Fruit fly (Drosophila melanogaster) S2 (cell line): ENCODE results near the gene cpb.

ENCODE experiments used
- CG8478 ChIP-seq: fragments of >200 bp; optimal IDR thresholded peaks from 2 replicates; lab custom pipeline; 2018
- CTCF ChIP-seq, 2 experiments: fragments of >200 bp; optimal IDR thresholded peaks; 2 replicates each; lab custom pipeline; 2018

Gene cpb

DNA sequence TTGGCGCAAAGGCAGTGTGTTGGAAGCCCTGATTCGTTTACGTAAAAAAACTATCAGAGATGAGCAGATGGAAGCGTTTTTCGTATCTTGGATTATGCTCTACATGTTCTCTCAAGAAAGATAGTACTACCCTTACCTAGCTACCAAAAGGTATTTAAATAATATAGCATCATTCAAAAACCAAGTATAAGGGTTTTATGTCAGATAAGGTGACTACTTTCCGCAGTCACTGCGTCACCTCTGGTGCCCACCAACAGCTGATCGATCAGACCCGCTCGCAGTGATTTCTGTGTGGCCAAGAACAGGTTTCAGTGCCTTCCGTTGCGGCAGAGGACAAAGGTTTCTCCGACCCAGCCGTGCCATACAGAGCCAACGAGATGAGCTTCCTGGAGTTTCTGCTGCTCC is 24.9 kb downstream of the cpb start, which contains the start of the genes Eno and CG31937:
Gene Eno, minus strand, starts transcription at position 30 of the 405 bp plus-strand sequence.
Gene CG31937, plus strand, starts transcription at position 281 of the 405 bp plus-strand sequence.
- no peak for TF ChIP-seq CG8478 (lab: Kevin White, UChicago)
- no peak for TF ChIP-seq CTCF (optimal IDR thresholded peaks at IDR 0.05; lab: Kevin White, UChicago)

DNA sequence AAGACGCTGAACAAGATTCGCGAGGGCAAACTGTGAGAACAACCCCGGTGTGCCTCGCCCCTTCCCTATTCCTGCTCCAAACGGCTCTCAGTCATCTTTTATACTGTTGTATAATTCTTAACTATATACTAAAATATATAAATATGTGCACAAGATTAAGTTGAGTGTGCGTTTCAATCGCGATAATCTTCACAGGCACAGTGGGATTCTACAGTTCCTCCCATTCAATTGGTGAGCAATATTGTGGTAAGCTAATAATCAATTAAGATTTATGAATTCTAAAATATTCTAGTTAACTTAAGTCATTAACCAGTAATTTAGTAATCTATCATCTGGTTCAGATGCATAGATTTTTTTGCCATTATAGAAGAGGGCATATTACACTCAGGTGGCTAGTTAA is 26.2 kb downstream of the cpb start:
- TF ChIP-seq CTCF (optimal IDR thresholded peaks at IDR 0.05; lab: Kevin White, UChicago) (no peak), CG8478 (lab: Kevin White, UChicago) (no peak)

DNA sequence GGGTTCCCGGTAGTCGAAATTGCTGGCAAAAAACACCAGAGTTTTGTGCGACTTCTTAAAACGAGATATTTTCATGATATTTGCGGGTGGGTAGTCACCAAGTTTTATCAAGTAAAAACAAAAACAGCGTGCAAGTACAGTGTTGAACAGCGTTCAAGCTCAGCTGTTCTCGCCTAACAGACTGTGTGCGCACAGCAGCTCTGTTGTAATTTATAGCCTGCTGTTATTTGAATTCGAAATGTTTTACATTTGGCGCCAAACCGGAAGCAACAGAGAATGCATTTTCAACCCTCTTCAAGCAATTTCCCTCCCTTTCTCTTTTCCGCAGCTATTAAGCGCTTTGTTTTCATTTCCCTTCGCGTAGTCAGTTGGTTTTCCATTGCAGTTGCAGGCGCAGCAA is 27.5 kb downstream of the cpb start, which contains the start of the genes CG17652 and CG17646:
Gene CG17652, minus strand, starts transcription at position 168 of the 400 bp plus-strand sequence.
Gene CG17646, plus strand, starts transcription at position 336 of the 400 bp plus-strand sequence.
- TF ChIP-seq CG8478 (lab: Kevin White, UChicago), result no peak
- TF ChIP-seq CTCF (optimal IDR thresholded peaks at IDR 0.05; lab: Kevin White, UChicago), result no peak

DNA sequence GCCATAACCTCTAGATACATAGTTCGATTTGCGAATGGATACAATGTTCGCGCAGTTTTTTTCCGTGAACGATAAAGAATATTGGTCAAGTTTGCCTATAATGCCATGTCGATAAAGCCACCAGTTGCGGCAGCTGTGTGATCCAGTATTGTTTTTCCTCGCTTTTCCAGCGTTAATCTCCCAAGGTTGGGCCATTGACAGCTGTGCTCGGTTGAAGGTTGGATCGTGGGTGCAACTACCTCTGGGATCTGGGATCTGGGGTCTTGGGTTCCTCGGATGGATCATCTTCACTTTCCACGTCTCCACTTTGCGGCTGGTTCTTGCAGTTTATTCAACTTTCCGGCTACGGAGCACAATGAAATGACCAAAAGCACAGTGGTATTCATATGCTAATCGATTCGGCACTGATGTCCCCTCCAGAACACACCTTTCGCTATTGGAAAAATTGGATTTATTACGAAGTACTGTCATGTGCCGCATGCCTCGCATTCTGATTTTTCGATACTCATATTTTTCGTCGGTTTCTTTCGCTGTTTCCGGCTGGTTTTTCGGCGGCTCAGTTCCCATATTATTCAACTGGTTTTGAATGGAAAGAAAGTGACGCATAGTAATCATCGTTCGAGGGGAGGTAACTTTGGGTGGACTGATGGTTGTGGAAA is 28.6 kb downstream of the cpb start:
- TF ChIP-seq CTCF (optimal IDR thresholded peaks at IDR 0.05; lab: Kevin White, UChicago) (no peak), CG8478 (lab: Kevin White, UChicago) (no peak)

DNA sequence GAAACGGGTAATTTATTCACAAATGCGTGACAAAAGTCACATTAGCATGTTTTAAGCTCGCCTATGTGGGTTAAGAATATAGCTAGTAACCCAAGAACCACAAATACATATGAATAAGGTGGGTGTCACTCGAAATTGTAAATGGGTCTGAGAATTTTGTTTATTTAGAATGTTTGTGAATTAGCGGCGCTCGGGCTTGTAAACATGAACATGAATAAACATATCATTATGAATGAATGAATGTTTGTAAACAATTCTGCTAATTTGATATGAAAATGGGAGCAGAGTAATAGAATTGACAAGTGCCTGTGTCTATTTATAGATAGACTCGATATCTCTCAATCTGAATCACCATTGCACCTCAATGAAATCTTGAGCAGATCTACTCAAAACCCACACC is 30.4 kb downstream of the cpb start:
- no peak for TF ChIP-seq CG8478 (lab: Kevin White, UChicago)
- TF ChIP-seq CTCF (optimal IDR thresholded peaks at IDR 0.05; lab: Kevin White, UChicago), result no peak

DNA sequence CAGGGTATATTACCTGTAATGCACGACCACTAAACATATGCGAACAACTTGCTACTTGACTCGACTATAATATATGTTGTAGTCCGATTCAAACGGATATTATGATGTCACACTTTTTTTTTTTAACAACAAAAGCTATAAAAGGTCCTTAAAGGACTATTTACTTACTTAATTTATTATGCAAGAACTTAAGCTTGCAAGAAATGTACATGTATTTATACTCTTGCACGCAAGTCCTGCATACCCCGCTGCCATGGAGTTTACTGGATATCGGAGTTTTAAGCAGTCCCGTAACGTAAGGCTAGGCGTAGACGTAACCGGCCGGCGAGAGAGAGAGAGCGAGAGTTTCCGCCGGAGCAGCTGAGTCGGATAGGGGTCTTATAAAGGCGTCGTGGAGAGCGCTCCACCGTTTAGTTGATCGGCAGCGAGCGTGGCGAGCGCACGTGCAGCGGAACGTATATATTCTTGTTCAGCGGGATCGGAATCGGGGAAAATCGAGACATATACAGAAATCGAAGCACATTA is 32.4 kb downstream of the cpb start:
- TF ChIP-seq CG8478 (lab: Kevin White, UChicago) (no peak), CTCF (optimal IDR thresholded peaks at IDR 0.05; lab: Kevin White, UChicago) (no peak)

DNA sequence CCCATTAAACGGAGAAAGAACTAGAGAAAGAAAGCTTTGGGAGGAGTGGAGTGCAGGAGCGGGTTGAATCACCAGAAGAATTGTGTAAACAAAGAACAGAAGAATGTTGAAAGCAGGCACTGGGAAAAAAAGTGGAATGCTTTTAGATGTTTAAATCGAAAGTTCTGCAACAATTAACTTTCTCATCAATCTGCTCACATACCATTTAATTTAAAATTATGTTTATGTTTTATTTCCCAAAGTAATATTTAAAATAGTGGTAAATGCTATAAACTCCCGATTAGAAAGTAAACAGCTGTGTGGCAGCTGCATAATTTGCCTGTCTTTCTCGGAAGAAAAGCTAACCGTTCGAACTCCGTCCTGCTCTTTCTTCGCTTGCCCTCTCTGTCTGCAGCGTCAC is 33.4 kb downstream of the cpb start:
- TF ChIP-seq CTCF (optimal IDR thresholded peaks at IDR 0.05; lab: Kevin White, UChicago), result no peak
- TF ChIP-seq CG8478 (lab: Kevin White, UChicago), result no peak

DNA sequence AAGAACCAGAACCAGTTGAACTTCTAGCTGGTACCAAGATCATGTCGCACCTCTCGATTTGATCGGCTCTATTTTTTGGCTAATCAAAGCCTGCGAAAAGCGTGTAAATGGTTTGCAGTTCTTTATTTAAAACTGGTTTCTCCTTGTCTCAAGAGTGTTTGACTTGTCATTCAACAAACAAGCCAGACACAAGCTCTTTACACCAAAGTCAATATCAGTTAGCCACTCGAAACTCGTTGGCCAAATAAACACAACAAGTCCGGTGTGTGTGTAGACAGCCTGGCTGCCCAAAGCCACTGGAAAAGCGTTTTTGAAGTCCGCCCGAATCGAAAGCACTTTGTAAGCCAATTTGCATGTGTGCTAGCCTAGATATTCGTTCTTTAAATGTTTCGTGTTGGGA is 35.4 kb downstream of the cpb start:
- TF ChIP-seq CG8478 (lab: Kevin White, UChicago) (no peak), CTCF (optimal IDR thresholded peaks at IDR 0.05; lab: Kevin White, UChicago) (no peak)

DNA sequence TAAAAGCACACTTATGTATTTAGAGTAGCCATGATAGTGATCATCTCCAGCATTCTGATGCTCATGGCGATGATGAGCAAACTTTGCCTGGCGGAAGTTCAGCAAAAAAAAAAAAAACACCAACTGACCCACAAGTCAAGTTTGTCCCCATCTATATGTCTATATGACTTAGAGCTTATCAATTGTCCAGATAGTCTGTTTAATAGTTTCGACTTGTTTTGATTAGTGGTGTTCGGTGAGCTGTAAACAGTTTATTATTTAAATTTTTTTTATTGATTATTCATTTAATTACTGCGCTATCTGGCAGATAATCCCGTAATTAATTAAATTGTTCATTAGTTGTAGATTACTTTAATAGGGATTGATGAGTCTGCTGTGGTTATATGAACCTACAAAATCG is 39.1 kb downstream of the cpb start:
- TF ChIP-seq CG8478 (lab: Kevin White, UChicago), result no peak
- TF ChIP-seq CTCF (optimal IDR thresholded peaks at IDR 0.05; lab: Kevin White, UChicago), result no peak

DNA sequence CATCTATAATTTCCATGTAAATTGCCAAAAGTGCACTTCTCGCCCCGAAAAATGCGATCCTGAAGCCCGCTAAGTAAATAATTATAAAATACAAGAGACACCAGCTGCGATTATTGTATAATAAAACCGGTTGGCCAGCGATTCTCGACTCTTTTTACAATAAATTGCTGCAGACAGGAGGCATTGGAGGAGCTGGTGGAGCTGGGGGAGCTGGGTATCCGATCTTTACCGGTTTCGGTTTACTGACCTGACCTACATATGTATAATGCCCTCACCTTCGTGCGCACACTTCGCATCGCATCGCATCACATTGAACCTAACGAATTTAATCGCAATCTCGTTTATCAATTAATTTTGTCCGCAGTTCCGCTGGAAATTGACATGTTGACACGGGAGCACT is 43.7 kb downstream of the cpb start:
- TF ChIP-seq CTCF (optimal IDR thresholded peaks at IDR 0.05; lab: Kevin White, UChicago) (no peak), CG8478 (lab: Kevin White, UChicago) (no peak)

DNA sequence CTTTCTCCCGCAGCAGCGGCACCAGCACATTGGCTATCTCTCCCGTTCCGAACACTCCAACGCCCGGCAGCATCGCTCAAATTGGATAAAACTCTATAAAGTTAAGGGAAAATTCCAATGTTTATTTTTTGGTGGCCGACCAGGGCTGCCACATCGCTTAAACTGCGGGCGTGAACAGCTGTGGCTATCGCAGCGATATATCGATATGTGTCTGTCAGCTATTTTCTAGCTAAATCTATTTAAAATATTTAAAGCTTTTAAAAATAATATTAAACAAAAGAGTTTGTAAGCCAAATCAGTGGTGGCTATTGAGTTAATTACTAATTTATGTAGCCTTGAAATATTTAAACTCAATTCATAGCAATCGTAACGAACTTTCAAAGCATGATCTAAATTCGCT is 47.3 kb downstream of the cpb start, which contains the start of the genes CG17712 and CG17648:
Gene CG17712, minus strand, starts transcription at position 170 of the 400 bp plus-strand sequence.
Gene CG17648, plus strand, starts transcription at position 356 of the 400 bp plus-strand sequence.
- TF ChIP-seq CTCF (optimal IDR thresholded peaks at IDR 0.05; lab: Kevin White, UChicago) (no peak), CG8478 (lab: Kevin White, UChicago) (no peak)

DNA sequence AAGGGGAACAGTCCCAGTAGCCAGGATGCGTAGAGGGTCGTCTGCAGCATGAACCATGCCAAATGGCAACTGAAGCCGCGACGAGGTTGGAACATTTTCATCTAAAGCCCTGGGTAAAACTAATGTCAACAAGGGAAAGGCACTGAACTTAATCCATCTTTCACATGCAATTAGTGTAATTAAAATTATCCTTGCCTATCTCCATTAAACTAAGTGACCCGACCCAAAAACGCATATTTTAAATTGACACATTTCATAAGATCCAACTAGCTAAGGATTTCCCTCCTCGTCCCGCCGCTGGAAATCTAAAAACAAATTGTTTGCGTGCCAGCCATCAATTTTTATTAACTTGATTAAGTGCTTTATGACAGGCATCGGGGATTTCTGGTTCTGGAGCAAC is 51.6 kb downstream of the cpb start, which contains the start of gene Gr22f:
Gene Gr22f, minus strand, starts transcription at position 101 of the 400 bp plus-strand sequence.
- no peak for TF ChIP-seq CTCF (optimal IDR thresholded peaks at IDR 0.05; lab: Kevin White, UChicago)
- TF ChIP-seq CG8478 (lab: Kevin White, UChicago), result no peak
